Worm (Caenorhabditis elegans) whole organism, L2 larva: ENCODE measurements around the gene ges-1.

Experiments
- C34F6.9 ChIP-seq: fragments of 150-350 bp; optimal IDR thresholded peaks from 2 replicates; lab custom pipeline; 2014; ENCODE audit warnings: missing biosample characterization, missing genetic modification characterization
- F13H6.1 ChIP-seq: sonication (generic microtip); optimal IDR thresholded peaks from 2 replicates; lab custom pipeline; 2016; ENCODE audit warnings: missing genetic modification characterization, missing compliant biosample characterization
- Y55F3AM.14 ChIP-seq: fragments of 200-800 bp; sonication (Bioruptor generic); optimal IDR thresholded peaks from 2 replicates; lab custom pipeline; 2018; ENCODE audit warnings: mild to moderate bottlenecking, missing genetic modification characterization, missing compliant biosample characterization
- ZK546.5 ChIP-seq: sonication (generic microtip); optimal IDR thresholded peaks from 2 replicates; lab custom pipeline; 2017; ENCODE audit warnings: missing biosample characterization, missing genetic modification characterization
- aly-2 ChIP-seq: fragments of 150-350 bp; optimal IDR thresholded peaks from 2 replicates; lab custom pipeline; 2014; ENCODE audit warnings: missing biosample characterization, missing genetic modification characterization
- ama-1 ChIP-seq: fragments of 150-350 bp; optimal IDR thresholded peaks from 2 replicates; lab custom pipeline; 2018; ENCODE audit warnings: inconsistent platforms
- blmp-1 ChIP-seq: sonication (generic microtip); optimal IDR thresholded peaks from 2 replicates; lab custom pipeline; 2017; ENCODE audit warnings: missing genetic modification characterization, mild to moderate bottlenecking, missing compliant biosample characterization, antibody characterized with exemption, moderate library complexity; ENCODE audit not compliant: insufficient read depth
- ceh-16 ChIP-seq: fragments of 150-350 bp; optimal IDR thresholded peaks from 2 replicates; lab custom pipeline; 2014; ENCODE audit warnings: missing biosample characterization, missing genetic modification characterization
- ceh-82 ChIP-seq: fragments of 150-350 bp; optimal IDR thresholded peaks from 2 replicates; lab custom pipeline; 2014; ENCODE audit warnings: missing biosample characterization, missing genetic modification characterization
- crh-2 ChIP-seq: sonication (generic microtip); optimal IDR thresholded peaks from 2 replicates; lab custom pipeline; 2017; ENCODE audit warnings: missing biosample characterization, missing genetic modification characterization
- dmd-4 ChIP-seq: sonication (generic microtip); optimal IDR thresholded peaks from 2 replicates; lab custom pipeline; 2017; ENCODE audit warnings: missing biosample characterization, missing genetic modification characterization
- egl-27 ChIP-seq: sonication (generic microtip); optimal IDR thresholded peaks from 3 replicates; lab custom pipeline; 2017; ENCODE audit warnings: missing biosample characterization, missing genetic modification reagents, missing genetic modification characterization
- elt-1 ChIP-seq: fragments of 150-350 bp; optimal IDR thresholded peaks from 2 replicates; lab custom pipeline; 2014; ENCODE audit warnings: missing biosample characterization, missing genetic modification characterization
- elt-3 ChIP-seq: sonication (generic microtip); optimal IDR thresholded peaks from 2 replicates; lab custom pipeline; 2017; ENCODE audit warnings: missing biosample characterization, missing genetic modification characterization
- fos-1 ChIP-seq: fragments of 150-350 bp; optimal IDR thresholded peaks from 2 replicates; lab custom pipeline; 2014; ENCODE audit warnings: missing biosample characterization, missing genetic modification characterization
- gmeb-1 ChIP-seq: fragments of 150-350 bp; optimal IDR thresholded peaks from 2 replicates; lab custom pipeline; 2014; ENCODE audit warnings: missing biosample characterization, missing genetic modification characterization
- lin-11 ChIP-seq: fragments of 150-350 bp; sonication (generic microtip); optimal IDR thresholded peaks from 2 replicates; lab custom pipeline; 2014; ENCODE audit warnings: missing biosample characterization, missing genetic modification characterization, inconsistent platforms, mixed read lengths
- lin-13 ChIP-seq: fragments of 150-350 bp; optimal IDR thresholded peaks from 2 replicates; lab custom pipeline; 2014; ENCODE audit warnings: missing biosample characterization, missing genetic modification reagents, missing genetic modification characterization
- lin-39 ChIP-seq: fragments of 150-350 bp; optimal IDR thresholded peaks from 2 replicates; lab custom pipeline; 2014; ENCODE audit warnings: missing biosample characterization, missing genetic modification reagents, missing genetic modification characterization
- mab-5 ChIP-seq: fragments of 150-350 bp; optimal IDR thresholded peaks from 2 replicates; lab custom pipeline; 2014; ENCODE audit warnings: missing biosample characterization, missing genetic modification characterization
- mbf-1 ChIP-seq: sonication (generic microtip); optimal IDR thresholded peaks from 2 replicates; lab custom pipeline; 2017; ENCODE audit warnings: missing biosample characterization, missing genetic modification characterization
- mdl-1 ChIP-seq, 2 experiments: fragments of 150-350 bp in 1 of 2; sonication (generic microtip) in 1 of 2; optimal IDR thresholded peaks; 2 replicates each; lab custom pipeline; 2017; ENCODE audit warnings: missing biosample characterization in 2 of 2, missing genetic modification characterization in 2 of 2
- nhr-10 ChIP-seq: sonication (generic microtip); optimal IDR thresholded peaks from 2 replicates; lab custom pipeline; 2017; ENCODE audit warnings: missing biosample characterization, missing genetic modification characterization
- nhr-11 ChIP-seq: fragments of 150-350 bp; optimal IDR thresholded peaks from 2 replicates; lab custom pipeline; 2014; ENCODE audit warnings: missing biosample characterization, missing genetic modification characterization
- nhr-12 ChIP-seq: fragments of 150-350 bp; optimal IDR thresholded peaks from 2 replicates; lab custom pipeline; 2014; ENCODE audit warnings: missing biosample characterization, missing genetic modification characterization
- nhr-129 ChIP-seq: fragments of 150-350 bp; optimal IDR thresholded peaks from 2 replicates; lab custom pipeline; 2014; ENCODE audit warnings: missing biosample characterization, missing genetic modification characterization
- nhr-21 ChIP-seq: fragments of 150-350 bp; optimal IDR thresholded peaks from 2 replicates; lab custom pipeline; 2014; ENCODE audit warnings: missing biosample characterization, missing genetic modification characterization
- nhr-23 ChIP-seq: fragments of 150-350 bp; optimal IDR thresholded peaks from 2 replicates; lab custom pipeline; 2014; ENCODE audit warnings: missing biosample characterization, missing genetic modification reagents, missing genetic modification characterization
- nhr-237 ChIP-seq: fragments of 150-350 bp; optimal IDR thresholded peaks from 2 replicates; lab custom pipeline; 2014; ENCODE audit warnings: missing biosample characterization, missing genetic modification characterization
- nhr-25 ChIP-seq: fragments of 150-350 bp; sonication (generic microtip); optimal IDR thresholded peaks from 3 replicates; lab custom pipeline; 2014; ENCODE audit warnings: missing biosample characterization, missing genetic modification characterization
- nhr-6 ChIP-seq: fragments of 150-350 bp; optimal IDR thresholded peaks from 2 replicates; lab custom pipeline; 2014; ENCODE audit warnings: missing biosample characterization, missing genetic modification characterization
- nhr-77 ChIP-seq: fragments of 150-350 bp; optimal IDR thresholded peaks from 2 replicates; lab custom pipeline; 2014; ENCODE audit warnings: missing biosample characterization, missing genetic modification characterization
- peb-1 ChIP-seq: fragments of 150-350 bp; optimal IDR thresholded peaks from 2 replicates; lab custom pipeline; 2014; ENCODE audit warnings: missing biosample characterization, missing genetic modification characterization
- skn-1 ChIP-seq: sonication (generic microtip); optimal IDR thresholded peaks from 2 replicates; lab custom pipeline; 2017; ENCODE audit warnings: missing biosample characterization, missing genetic modification characterization
- sma-3 ChIP-seq: sonication (generic microtip); optimal IDR thresholded peaks from 2 replicates; lab custom pipeline; 2016; ENCODE audit warnings: missing genetic modification reagents, missing genetic modification characterization, missing compliant biosample characterization
- sma-9 ChIP-seq, 2 experiments: fragments of 150-350 bp in 1 of 2; sonication (generic microtip) in 1 of 2; optimal IDR thresholded peaks; 2 replicates each; lab custom pipeline; 2014 to 2016; ENCODE audit warnings: missing genetic modification characterization in 2 of 2, mild to moderate bottlenecking in 1 of 2, missing biosample characterization in 1 of 2, missing compliant biosample characterization in 1 of 2, missing genetic modification reagents in 1 of 2, moderate library complexity in 1 of 2
- snpc-4 ChIP-seq: fragments of 150-350 bp; optimal IDR thresholded peaks from 2 replicates; lab custom pipeline; 2014; ENCODE audit warnings: missing biosample characterization, missing genetic modification characterization
- unc-39 ChIP-seq: fragments of 150-350 bp; optimal IDR thresholded peaks from 2 replicates; lab custom pipeline; 2014; ENCODE audit warnings: missing biosample characterization, missing genetic modification characterization
- unc-62 ChIP-seq: fragments of 150-350 bp; optimal IDR thresholded peaks from 2 replicates; lab custom pipeline; 2014; ENCODE audit warnings: missing biosample characterization, missing genetic modification reagents, missing genetic modification characterization
- zag-1 ChIP-seq: fragments of 150-350 bp; optimal IDR thresholded peaks from 2 replicates; lab custom pipeline; 2014; ENCODE audit warnings: missing biosample characterization, missing genetic modification characterization
- ztf-11 ChIP-seq: sonication (generic microtip); optimal IDR thresholded peaks from 2 replicates; lab custom pipeline; 2017; ENCODE audit warnings: missing biosample characterization, missing genetic modification characterization
- ztf-4 ChIP-seq: fragments of 150-350 bp; optimal IDR thresholded peaks from 2 replicates; lab custom pipeline; 2014; ENCODE audit warnings: missing biosample characterization, missing genetic modification characterization

Gene ges-1

DNA sequence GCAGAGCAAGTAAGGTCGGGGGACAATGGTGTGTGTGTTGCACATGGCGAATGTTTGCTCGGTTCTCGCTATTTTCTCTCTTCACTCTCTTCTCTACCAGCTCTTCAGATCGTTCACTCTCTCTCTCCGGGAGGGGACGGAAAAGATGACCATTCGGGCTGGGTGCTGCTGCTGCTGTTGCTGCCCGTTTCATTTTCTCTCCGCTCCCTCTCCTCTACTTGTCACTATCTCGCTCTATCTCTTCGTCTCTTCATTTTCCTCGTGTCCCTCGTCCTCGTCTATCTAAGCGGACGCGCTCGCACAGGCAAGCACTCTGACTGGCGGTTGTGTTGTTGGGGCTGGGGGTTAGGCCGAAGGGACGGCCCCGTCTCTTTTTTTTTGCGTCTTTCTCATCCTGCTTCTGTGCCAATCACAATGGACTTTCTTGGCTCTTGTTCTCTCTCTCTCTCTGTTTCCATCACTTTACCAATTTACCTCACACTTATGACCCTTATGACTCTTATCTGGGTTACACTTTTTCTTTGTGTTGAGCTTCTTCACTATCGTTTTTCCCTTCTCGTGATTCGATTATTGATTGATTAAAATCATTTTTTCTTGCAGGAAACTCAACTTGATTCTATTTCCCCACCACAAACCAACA lies 42.7 kb upstream of the ges-1 start, which contains the start of the genes F53E2.2 and unc-60 (continued):
- TF ChIP-seq nhr-25 (tag; lab: Kevin White, UChicago) (peak; percentile 29), ztf-4 (tag; lab: Kevin White, UChicago) (peak; percentile 44), snpc-4 (tag; lab: Kevin White, UChicago) (no peak), crh-2 (tag; lab: Kevin White, UChicago) (peak; percentile 25), C34F6.9 (tag; lab: Kevin White, UChicago) (peak; percentile 83), nhr-129 (peak; percentile 85), nhr-6 (no peak), nhr-21 (tag; lab: Kevin White, UChicago) (no peak)

DNA sequence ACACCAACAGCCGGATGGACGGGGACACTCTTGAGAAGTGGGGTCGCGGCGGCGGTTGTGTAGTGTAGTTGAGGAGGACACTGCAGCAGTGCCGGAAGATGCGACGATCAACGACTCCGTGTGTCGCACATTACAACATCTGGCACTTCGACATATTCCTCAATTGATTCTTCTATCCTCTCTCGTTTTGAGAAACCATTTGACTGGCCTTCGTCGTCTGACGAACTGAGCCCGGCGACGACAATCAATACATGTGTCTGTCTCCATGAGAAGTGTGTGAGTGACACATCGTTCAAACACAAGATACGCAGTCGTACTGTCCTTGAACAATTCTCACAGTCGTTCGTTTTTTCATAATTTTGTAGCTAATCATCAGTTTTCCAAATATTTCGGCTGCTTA lies 40.6 kb upstream of the ges-1 start:
- TF ChIP-seq zag-1 (tag; lab: Kevin White, UChicago) (no peak), nhr-237 (tag; lab: Kevin White, UChicago) (no peak), fos-1 (tag; lab: Kevin White, UChicago) (peak; percentile 28), nhr-10 (no peak), ztf-4 (tag; lab: Kevin White, UChicago) (no peak), lin-13 (GFP tag; lab: Kevin White, UChicago) (no peak), crh-2 (tag; lab: Kevin White, UChicago) (no peak), nhr-129 (peak; percentile 13), blmp-1 (no peak), ceh-82 (tag; lab: Kevin White, UChicago) (no peak)

- TF ChIP-seq nhr-25 (tag; lab: Kevin White, UChicago) (no peak), mdl-1 (tag; optimal IDR thresholded peaks at IDR 0.05; lab: Kevin White, UChicago) (no peak), ceh-16 (no peak), nhr-23 (no peak), sma-9 (GFP tag; optimal IDR thresholded peaks at IDR 0.05; lab: Kevin White, UChicago) (peak; percentile 31), sma-9 (tag; optimal IDR thresholded peaks at IDR 0.05; lab: Kevin White, UChicago) (no peak)
Measured at ce11 chrV:1471977-1472376, 40.0 kb upstream of the ges-1 start.

ce11 chrV:1471078-1471969 lies 39.4 kb upstream of the ges-1 start:
- TF ChIP-seq unc-62 (GFP tag; lab: Kevin White, UChicago), result no peak
- TF ChIP-seq nhr-6, result peak; percentile 50
- TF ChIP-seq ceh-16, result no peak
- TF ChIP-seq nhr-10, result no peak
- TF ChIP-seq mab-5 (tag; lab: Kevin White, UChicago), result peak; percentile 43
- TF ChIP-seq blmp-1, result no peak
- peak; percentile 87 for TF ChIP-seq lin-13 (GFP tag; lab: Kevin White, UChicago)
- TF ChIP-seq zag-1 (tag; lab: Kevin White, UChicago), result peak; percentile 53
- TF ChIP-seq elt-1, result no peak
- no peak for TF ChIP-seq nhr-237 (tag; lab: Kevin White, UChicago)
- peak; percentile 13 for TF ChIP-seq nhr-129
- peak; percentile 87 for TF ChIP-seq C34F6.9 (tag; lab: Kevin White, UChicago)
- no peak for TF ChIP-seq nhr-23
- TF ChIP-seq ama-1, result no peak
- peak; percentile 72 for TF ChIP-seq crh-2 (tag; lab: Kevin White, UChicago)
- TF ChIP-seq mdl-1 (tag; optimal IDR thresholded peaks at IDR 0.05; lab: Kevin White, UChicago), result peak in 1 of 2 experiments; percentile 10
- peak; percentile 70 for TF ChIP-seq sma-3
- peak; percentile 44 for TF ChIP-seq F13H6.1 (tag; lab: Kevin White, UChicago)
- TF ChIP-seq mbf-1, result no peak
- peak; percentile 32 for TF ChIP-seq ztf-4 (tag; lab: Kevin White, UChicago)
- TF ChIP-seq peb-1 (tag; lab: Kevin White, UChicago), result no peak
- TF ChIP-seq nhr-21 (tag; lab: Kevin White, UChicago), result peak; percentile 58
- no peak for TF ChIP-seq lin-39 (tag; lab: Kevin White, UChicago)
- TF ChIP-seq nhr-77, result no peak
- no peak for TF ChIP-seq egl-27 (tag; lab: Kevin White, UChicago)
- peak; percentile 63 for TF ChIP-seq fos-1 (tag; lab: Kevin White, UChicago)
- TF ChIP-seq unc-39 (tag; lab: Kevin White, UChicago), result no peak
- TF ChIP-seq Y55F3AM.14 (GFP tag; lab: Kevin White, UChicago), result no peak
- TF ChIP-seq elt-3 (tag; lab: Kevin White, UChicago), result no peak
- no peak for TF ChIP-seq snpc-4 (tag; lab: Kevin White, UChicago)
- TF ChIP-seq ztf-11, result no peak
- TF ChIP-seq gmeb-1 (tag; lab: Kevin White, UChicago), result peak; percentile 91
- TF ChIP-seq ZK546.5 (tag; lab: Kevin White, UChicago), result no peak
- TF ChIP-seq nhr-12 (tag; lab: Kevin White, UChicago), result no peak
- no peak for TF ChIP-seq nhr-11 (tag; lab: Kevin White, UChicago)
- TF ChIP-seq aly-2, result no peak
- TF ChIP-seq lin-11 (tag; lab: Kevin White, UChicago), result peak; percentile 14
- no peak for TF ChIP-seq dmd-4
- peak; percentile 86 for TF ChIP-seq skn-1 (tag; lab: Kevin White, UChicago)
- TF ChIP-seq nhr-25 (tag; lab: Kevin White, UChicago), result peak; percentile 74
